Fruit fly (Drosophila melanogaster) whole organism, prepupa: ENCODE measurements around the gene CG31659.

Source experiments
- Blimp-1 ChIP-seq: fragments of 200-800 bp; sonication (Bioruptor generic); optimal IDR thresholded peaks from 3 replicates; lab custom pipeline; 2017; ENCODE audit warnings: missing biosample characterization, missing genetic modification characterization, mild to moderate bottlenecking, moderate library complexity, missing genetic modification reagents
- CG10631 ChIP-seq: fragments of 200-800 bp; sonication (Bioruptor generic); optimal IDR thresholded peaks from 2 replicates; lab custom pipeline; 2016; ENCODE audit warnings: missing biosample characterization, missing genetic modification characterization
- CG10669 ChIP-seq: fragments of 200-800 bp; sonication (Bioruptor generic); optimal IDR thresholded peaks from 3 replicates; lab custom pipeline; 2018; ENCODE audit warnings: missing biosample characterization, mild to moderate bottlenecking, missing genetic modification characterization, moderate library complexity
- CG11762 ChIP-seq: fragments of 200-800 bp; sonication (Bioruptor generic); optimal IDR thresholded peaks from 3 replicates; lab custom pipeline; 2016; ENCODE audit warnings: missing biosample characterization, missing genetic modification characterization; ENCODE audit not compliant: insufficient read depth
- CG15336 ChIP-seq: fragments of 200-800 bp; sonication (Bioruptor generic); IDR thresholded peaks from 2 replicates; pipeline ENCODE4 v1.3.6; 2022; ENCODE audit warnings: missing biosample characterization, missing genetic modification characterization
- CG1621 ChIP-seq: fragments of 200-800 bp; sonication (Bioruptor generic); optimal IDR thresholded peaks from 3 replicates; lab custom pipeline; 2018; ENCODE audit warnings: missing biosample characterization, mild to moderate bottlenecking, missing genetic modification characterization
- CG16779 ChIP-seq: fragments of 200-800 bp; sonication (Bioruptor generic); optimal IDR thresholded peaks from 3 replicates; lab custom pipeline; 2017; ENCODE audit warnings: missing biosample characterization, mild to moderate bottlenecking, missing genetic modification characterization
- CG31627 ChIP-seq: fragments of 200-800 bp; sonication (Bioruptor generic); optimal IDR thresholded peaks from 3 replicates; lab custom pipeline; 2016; ENCODE audit warnings: missing biosample characterization, missing genetic modification characterization
- CG32006 ChIP-seq: fragments of 200-800 bp; sonication (Bioruptor generic); optimal IDR thresholded peaks from 3 replicates; lab custom pipeline; 2017; ENCODE audit warnings: missing biosample characterization, mild to moderate bottlenecking, missing genetic modification characterization
- CG34406 ChIP-seq: fragments of 200-800 bp; sonication (Bioruptor generic); optimal IDR thresholded peaks from 3 replicates; lab custom pipeline; 2016; ENCODE audit warnings: missing biosample characterization, missing genetic modification characterization
- CG3919 ChIP-seq: fragments of 200-800 bp; sonication (Bioruptor generic); optimal IDR thresholded peaks from 3 replicates; lab custom pipeline; 2016; ENCODE audit warnings: missing biosample characterization, missing genetic modification characterization
- CG4318 ChIP-seq: fragments of 200-800 bp; sonication (Bioruptor generic); optimal IDR thresholded peaks from 3 replicates; lab custom pipeline; 2017; ENCODE audit warnings: missing biosample characterization, mild to moderate bottlenecking, missing genetic modification characterization
- CG6163 ChIP-seq: fragments of 200-800 bp; sonication (Bioruptor generic); IDR thresholded peaks from 3 replicates; pipeline ENCODE4 v1.3.6; 2022; ENCODE audit warnings: missing biosample characterization, missing genetic modification characterization
- CG6276 ChIP-seq: fragments of 200-800 bp; sonication (Bioruptor generic); optimal IDR thresholded peaks from 2 replicates; lab custom pipeline; 2017; ENCODE audit warnings: missing biosample characterization, mild to moderate bottlenecking, missing genetic modification characterization
- CG6792 ChIP-seq: fragments of 200-800 bp; sonication (Bioruptor generic); optimal IDR thresholded peaks from 3 replicates; lab custom pipeline; 2016; ENCODE audit warnings: missing biosample characterization, missing genetic modification characterization
- CG6808 ChIP-seq: fragments of 200-800 bp; sonication (Bioruptor generic); optimal IDR thresholded peaks from 3 replicates; lab custom pipeline; 2017; ENCODE audit warnings: missing biosample characterization, missing genetic modification characterization, mild to moderate bottlenecking, moderate library complexity, missing genetic modification reagents
- CG7368 ChIP-seq: fragments of 200-800 bp; sonication (Bioruptor generic); optimal IDR thresholded peaks from 3 replicates; lab custom pipeline; 2016; ENCODE audit warnings: missing biosample characterization, missing genetic modification characterization
- CG8119 ChIP-seq: fragments of 200-800 bp; sonication (Bioruptor generic); IDR thresholded peaks from 3 replicates; pipeline ENCODE4 v1.3.6; 2022; ENCODE audit warnings: missing biosample characterization, missing genetic modification characterization
- CG8319 ChIP-seq: fragments of 200-800 bp; sonication (Bioruptor generic); optimal IDR thresholded peaks from 3 replicates; lab custom pipeline; 2016; ENCODE audit warnings: missing biosample characterization, missing genetic modification characterization
- CG8632 ChIP-seq: fragments of 200-800 bp; sonication (Bioruptor generic); optimal IDR thresholded peaks from 3 replicates; lab custom pipeline; 2016; ENCODE audit warnings: missing biosample characterization, missing genetic modification characterization
- CG9139 ChIP-seq: fragments of 200-800 bp; sonication (Bioruptor generic); optimal IDR thresholded peaks from 3 replicates; lab custom pipeline; 2017; ENCODE audit warnings: missing biosample characterization, mild to moderate bottlenecking, missing genetic modification characterization
- Eip75B ChIP-seq: fragments of 200-800 bp; sonication (Bioruptor generic); optimal IDR thresholded peaks from 3 replicates; lab custom pipeline; 2016; ENCODE audit warnings: missing biosample characterization, missing genetic modification characterization
- Eip93F ChIP-seq: fragments of 200-800 bp; sonication (Bioruptor generic); optimal IDR thresholded peaks from 2 replicates; lab custom pipeline; 2016; ENCODE audit warnings: missing biosample characterization, mild to moderate bottlenecking, missing genetic modification characterization
- Ets21C ChIP-seq: fragments of 200-800 bp; sonication (Bioruptor generic); optimal IDR thresholded peaks from 3 replicates; lab custom pipeline; 2016; ENCODE audit warnings: missing biosample characterization, missing genetic modification characterization
- Gug ChIP-seq: fragments of 200-800 bp; sonication (Bioruptor generic); IDR thresholded peaks from 2 replicates; pipeline ENCODE4 v1.3.6; 2022; ENCODE audit warnings: missing biosample characterization, missing genetic modification characterization
- Hr38 ChIP-seq: sonication (Bioruptor generic); optimal IDR thresholded peaks from 2 replicates; lab custom pipeline; 2016; ENCODE audit warnings: missing biosample characterization, missing genetic modification characterization
- Hr39 ChIP-seq: fragments of 200-800 bp; sonication (Bioruptor generic); optimal IDR thresholded peaks from 2 replicates; lab custom pipeline; 2016; ENCODE audit warnings: missing biosample characterization, missing genetic modification characterization
- Hr4 ChIP-seq: fragments of 200-800 bp; sonication (Bioruptor generic); optimal IDR thresholded peaks from 3 replicates; lab custom pipeline; 2016; ENCODE audit warnings: missing biosample characterization, missing genetic modification characterization
- Lpt ChIP-seq: fragments of 200-800 bp; sonication (Bioruptor generic); optimal IDR thresholded peaks from 3 replicates; lab custom pipeline; 2016; ENCODE audit warnings: missing biosample characterization, missing genetic modification characterization
- Met ChIP-seq: fragments of 200-800 bp; sonication (Bioruptor generic); optimal IDR thresholded peaks from 3 replicates; lab custom pipeline; 2016; ENCODE audit warnings: missing biosample characterization, missing genetic modification characterization
- OdsH ChIP-seq: fragments of 200-800 bp; sonication (Bioruptor generic); optimal IDR thresholded peaks from 3 replicates; lab custom pipeline; 2016; ENCODE audit warnings: missing biosample characterization, missing genetic modification characterization
- Smox ChIP-seq: fragments of 200-800 bp; sonication (Bioruptor generic); optimal IDR thresholded peaks from 3 replicates; lab custom pipeline; 2016; ENCODE audit warnings: missing biosample characterization, missing genetic modification characterization
- Sox102F ChIP-seq: fragments of 200-800 bp; sonication (Bioruptor generic); optimal IDR thresholded peaks from 2 replicates; lab custom pipeline; 2016; ENCODE audit warnings: missing biosample characterization, mild to moderate bottlenecking, missing genetic modification characterization
- Sox14 ChIP-seq: fragments of 200-800 bp; sonication (Bioruptor generic); optimal IDR thresholded peaks from 3 replicates; lab custom pipeline; 2016; ENCODE audit warnings: missing biosample characterization, missing genetic modification characterization
- Sox15 ChIP-seq: fragments of 200-800 bp; sonication (Bioruptor generic); optimal IDR thresholded peaks from 3 replicates; lab custom pipeline; 2016; ENCODE audit warnings: missing biosample characterization, missing genetic modification characterization
- achi ChIP-seq: fragments of 200-800 bp; sonication (Bioruptor generic); optimal IDR thresholded peaks from 3 replicates; lab custom pipeline; 2016; ENCODE audit warnings: missing biosample characterization, missing genetic modification characterization
- acj6 ChIP-seq: fragments of 200-800 bp; sonication (Bioruptor generic); optimal IDR thresholded peaks from 3 replicates; lab custom pipeline; 2016; ENCODE audit warnings: missing biosample characterization, missing genetic modification characterization
- cyc ChIP-seq: fragments of 200-800 bp; sonication (Bioruptor generic); optimal IDR thresholded peaks from 3 replicates; lab custom pipeline; 2016; ENCODE audit warnings: missing biosample characterization, missing genetic modification characterization
- eg ChIP-seq: fragments of 200-800 bp; sonication (Bioruptor generic); IDR thresholded peaks from 3 replicates; pipeline ENCODE4 v1.3.6; 2022; ENCODE audit warnings: missing biosample characterization, missing genetic modification characterization
- fd59A ChIP-seq: fragments of 200-800 bp; sonication (Bioruptor generic); optimal IDR thresholded peaks from 2 replicates; lab custom pipeline; 2017; ENCODE audit warnings: missing biosample characterization, mild to moderate bottlenecking, missing genetic modification characterization, missing genetic modification reagents
- fd85E ChIP-seq: fragments of 200-800 bp; sonication (Bioruptor generic); optimal IDR thresholded peaks from 3 replicates; lab custom pipeline; 2016; ENCODE audit warnings: missing biosample characterization, missing genetic modification characterization
- fkh ChIP-seq: fragments of 200-800 bp; sonication (Bioruptor generic); optimal IDR thresholded peaks from 3 replicates; lab custom pipeline; 2017; ENCODE audit warnings: missing biosample characterization, mild to moderate bottlenecking, missing genetic modification characterization, moderate library complexity
- lz ChIP-seq: fragments of 200-800 bp; sonication (Bioruptor generic); optimal IDR thresholded peaks from 3 replicates; lab custom pipeline; 2016; ENCODE audit warnings: missing biosample characterization, missing genetic modification characterization
- pdm3 ChIP-seq: fragments of 200-800 bp; sonication (Bioruptor generic); optimal IDR thresholded peaks from 3 replicates; lab custom pipeline; 2016; ENCODE audit warnings: missing biosample characterization, missing genetic modification characterization
- salr ChIP-seq, 2 experiments: fragments of 200-800 bp; sonication (Bioruptor generic); optimal IDR thresholded peaks; 3 replicates each; lab custom pipeline; 2016 to 2018; ENCODE audit warnings: missing biosample characterization in 2 of 2, missing genetic modification characterization in 2 of 2, mild to moderate bottlenecking in 1 of 2
- svp ChIP-seq: fragments of 200-800 bp; sonication (Bioruptor generic); peaks from one replicate; lab custom pipeline; 2016; ENCODE audit warnings: missing biosample characterization, missing genetic modification characterization
- topi ChIP-seq: fragments of 200-800 bp; sonication (Bioruptor generic); optimal IDR thresholded peaks from 3 replicates; lab custom pipeline; 2016; ENCODE audit warnings: missing biosample characterization, missing genetic modification characterization

The CG31659 gene

DNA sequence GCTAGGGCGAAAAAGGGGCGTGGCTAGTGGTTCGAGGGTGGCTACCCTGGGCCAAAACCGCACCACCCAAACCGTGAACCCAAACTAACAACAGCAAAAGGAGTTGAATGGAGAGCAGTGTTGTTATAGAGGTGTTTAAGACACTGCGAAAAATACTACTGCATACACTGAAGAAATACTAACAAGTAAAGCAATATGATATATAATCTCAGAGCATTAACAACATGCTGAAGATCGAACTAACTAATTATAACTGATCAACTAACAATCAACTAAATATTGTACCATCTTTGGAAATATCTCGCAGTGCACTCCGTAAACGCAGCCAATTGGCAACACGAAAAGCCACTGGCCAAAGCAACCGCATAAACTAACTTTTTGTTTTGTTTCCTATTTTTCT is 34.0 kb upstream of the CG31659 start (continued):
- TF ChIP-seq Smox (GFP tag; lab: Kevin White, UChicago) (peak; percentile 5), pdm3 (GFP tag; lab: Kevin White, UChicago) (peak; percentile 24), Lpt (GFP tag; lab: Kevin White, UChicago) (no peak), CG8119 (peak; percentile 38; the same call in 1 of the 3 replicates), Sox102F (no peak), Met (GFP tag; lab: Kevin White, UChicago) (peak; percentile 19), CG4318 (GFP tag; lab: Kevin White, UChicago) (no peak), CG31627 (no peak), acj6 (GFP tag; lab: Kevin White, UChicago) (no peak), Hr39 (GFP tag; lab: Kevin White, UChicago) (peak; percentile 19), achi (GFP tag; lab: Kevin White, UChicago) (peak; percentile 26), CG6276 (GFP tag; lab: Kevin White, UChicago) (peak; percentile 7)

DNA sequence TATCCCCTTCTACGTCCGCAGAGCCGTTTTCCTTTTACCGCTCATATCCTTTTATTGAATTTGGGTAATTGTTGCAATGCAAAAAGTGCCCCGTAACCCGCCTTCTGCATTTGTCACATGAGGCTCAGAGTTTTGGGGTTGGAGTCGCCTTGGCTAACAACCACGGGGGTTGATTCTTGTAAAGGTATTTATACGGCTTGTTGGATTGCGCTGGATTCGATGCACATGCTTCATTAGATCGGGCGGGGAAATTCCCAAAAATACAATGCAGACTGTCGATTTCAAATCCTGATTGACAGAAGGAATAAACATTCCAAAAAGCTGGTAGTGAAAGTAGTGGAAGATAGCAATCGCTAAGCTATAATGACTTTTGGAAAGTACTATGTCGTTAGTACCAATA is 30.7 kb upstream of the CG31659 start:
- TF ChIP-seq CG11762 (GFP tag; lab: Kevin White, UChicago) (no peak), svp (GFP tag; lab: Kevin White, UChicago) (no peak), Met (GFP tag; lab: Kevin White, UChicago) (no peak), CG7368 (GFP tag; lab: Kevin White, UChicago) (no peak), CG16779 (tag; lab: Kevin White, UChicago) (no peak), Gug (GFP tag; lab: Robert Waterston, UW) (no peak), eg (no peak), achi (GFP tag; lab: Kevin White, UChicago) (no peak), CG4318 (GFP tag; lab: Kevin White, UChicago) (no peak)

DNA sequence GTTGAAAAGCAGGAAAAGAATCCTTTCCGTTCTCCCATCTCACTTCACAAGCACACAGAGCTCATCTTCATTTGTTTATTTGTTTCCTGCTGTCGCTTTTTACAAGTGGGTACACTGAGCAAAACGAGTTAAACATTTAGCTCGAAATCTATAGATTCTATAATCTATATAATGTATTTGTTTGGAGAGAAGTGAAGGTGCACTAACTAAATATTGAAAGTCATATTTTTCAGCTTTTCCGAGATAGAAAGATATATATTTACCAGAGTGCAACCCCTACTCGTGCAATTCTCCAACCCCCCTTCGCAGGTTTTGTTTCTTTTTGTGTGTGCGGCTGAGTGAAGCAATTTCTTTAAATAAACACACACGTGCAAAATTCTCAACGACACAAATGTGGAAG is 28.2 kb upstream of the CG31659 start:
- TF ChIP-seq Hr38 (GFP tag; lab: Kevin White, UChicago) (no peak), CG6808 (GFP tag; lab: Kevin White, UChicago) (peak; percentile 38), CG6792 (peak; percentile 17), Gug (GFP tag; lab: Robert Waterston, UW) (peak; percentile 22; the same call in 1 of the 2 replicates), Eip93F (GFP tag; lab: Kevin White, UChicago) (no peak), CG9139 (GFP tag; lab: Kevin White, UChicago) (no peak), CG10631 (peak; percentile 68), fd59A (GFP tag; lab: Kevin White, UChicago) (no peak), CG1621 (tag; lab: Kevin White, UChicago) (peak; percentile 24), Hr39 (GFP tag; lab: Kevin White, UChicago) (peak; percentile 4), Smox (GFP tag; lab: Kevin White, UChicago) (no peak), Sox14 (GFP tag; lab: Kevin White, UChicago) (peak; percentile 37), salr (GFP tag; optimal IDR thresholded peaks at IDR 0.05; lab: Kevin White, UChicago) (peak in 1 of 2 experiments; percentile 26), CG32006 (GFP tag; lab: Kevin White, UChicago) (peak; percentile 57), Sox102F (peak; percentile 23), pdm3 (GFP tag; lab: Kevin White, UChicago) (peak; percentile 49), CG31627 (no peak), CG8319 (no peak), fkh (GFP tag; lab: Kevin White, UChicago) (no peak), cyc (GFP tag; lab: Kevin White, UChicago) (peak; percentile 25), lz (GFP tag; lab: Kevin White, UChicago) (peak; percentile 9), Met (GFP tag; lab: Kevin White, UChicago) (peak; percentile 44), fd85E (GFP tag; lab: Kevin White, UChicago) (no peak), Hr4 (GFP tag; lab: Kevin White, UChicago) (peak; percentile 20), CG8632 (GFP tag; lab: Kevin White, UChicago) (no peak), acj6 (GFP tag; lab: Kevin White, UChicago) (peak; percentile 51), OdsH (GFP tag; lab: Kevin White, UChicago) (peak; percentile 47), topi (no peak), Ets21C (GFP tag; lab: Kevin White, UChicago) (no peak), Eip75B (GFP tag; lab: Kevin White, UChicago) (peak; percentile 40), Blimp-1 (GFP tag; lab: Kevin White, UChicago) (no peak), CG6163 (GFP tag; lab: Robert Waterston, UW) (peak; percentile 64; the same call in 2 of the 3 replicates), CG10669 (GFP tag; lab: Kevin White, UChicago) (peak; percentile 57), CG4318 (GFP tag; lab: Kevin White, UChicago) (no peak), CG34406 (GFP tag; lab: Kevin White, UChicago) (no peak), CG3919 (peak; percentile 63), svp (GFP tag; lab: Kevin White, UChicago) (peak; percentile 53), CG15336 (GFP tag; lab: Robert Waterston, UW) (peak; percentile 56; the same call in 1 of the 2 replicates), Sox15 (GFP tag; lab: Kevin White, UChicago) (peak; percentile 12)
